Fruit fly (Drosophila melanogaster) whole organism, adult: ENCODE results near the gene SNF4Agamma.

Source experiments
- CG12768 ChIP-seq: fragments of 200-800 bp; sonication (Bioruptor generic); optimal IDR thresholded peaks from 2 replicates; lab custom pipeline; 2017; ENCODE audit warnings: missing biosample characterization, missing genetic modification characterization, mild to moderate bottlenecking, moderate library complexity, missing genetic modification reagents
- CG14711 ChIP-seq: fragments of 200-800 bp; sonication (Bioruptor generic); optimal IDR thresholded peaks from 2 replicates; lab custom pipeline; 2018; ENCODE audit warnings: missing biosample characterization, mild to moderate bottlenecking, missing genetic modification characterization, moderate library complexity
- CG1620 ChIP-seq: fragments of 200-800 bp; sonication (Bioruptor generic); optimal IDR thresholded peaks from 2 replicates; lab custom pipeline; 2016; ENCODE audit warnings: missing biosample characterization, missing genetic modification characterization
- CG7045 ChIP-seq: fragments of 200-800 bp; sonication (Bioruptor generic); optimal IDR thresholded peaks from 2 replicates; lab custom pipeline; 2017; ENCODE audit warnings: missing biosample characterization, mild to moderate bottlenecking, missing genetic modification characterization
- CG7101 ChIP-seq: fragments of 200-800 bp; sonication (Bioruptor generic); optimal IDR thresholded peaks from 2 replicates; lab custom pipeline; 2018; ENCODE audit warnings: missing biosample characterization, mild to moderate bottlenecking, missing genetic modification characterization, moderate library complexity
- Clk ChIP-seq: fragments of 200-800 bp; sonication (Bioruptor generic); optimal IDR thresholded peaks from 2 replicates; lab custom pipeline; 2017; ENCODE audit warnings: missing biosample characterization, missing genetic modification characterization
- Hr96 ChIP-seq: fragments of 200-800 bp; sonication (Bioruptor generic); optimal IDR thresholded peaks from 2 replicates; lab custom pipeline; 2016; ENCODE audit warnings: missing biosample characterization, missing genetic modification characterization
- Mnt ChIP-seq: fragments of 200-800 bp; sonication (Bioruptor generic); optimal IDR thresholded peaks from 2 replicates; lab custom pipeline; 2016; ENCODE audit warnings: missing biosample characterization, mild to moderate bottlenecking, missing genetic modification characterization
- cic ChIP-seq: fragments of 200-800 bp; sonication (Bioruptor generic); optimal IDR thresholded peaks from 2 replicates; lab custom pipeline; 2017; ENCODE audit warnings: missing biosample characterization, mild to moderate bottlenecking, missing genetic modification characterization, moderate library complexity
- cnc ChIP-seq, 2 experiments: fragments of >200 bp; optimal IDR thresholded peaks; 2 replicates each; lab custom pipeline; 2017
- kay ChIP-seq: fragments of 200-800 bp; sonication (Bioruptor generic); peaks from one replicate; lab custom pipeline; 2016; ENCODE audit warnings: missing biosample characterization, missing genetic modification characterization, borderline replicate concordance
- ovo ChIP-seq: fragments of 200-800 bp; sonication (Bioruptor generic); optimal IDR thresholded peaks from 2 replicates; lab custom pipeline; 2016; ENCODE audit warnings: missing biosample characterization, missing genetic modification characterization

DNA sequence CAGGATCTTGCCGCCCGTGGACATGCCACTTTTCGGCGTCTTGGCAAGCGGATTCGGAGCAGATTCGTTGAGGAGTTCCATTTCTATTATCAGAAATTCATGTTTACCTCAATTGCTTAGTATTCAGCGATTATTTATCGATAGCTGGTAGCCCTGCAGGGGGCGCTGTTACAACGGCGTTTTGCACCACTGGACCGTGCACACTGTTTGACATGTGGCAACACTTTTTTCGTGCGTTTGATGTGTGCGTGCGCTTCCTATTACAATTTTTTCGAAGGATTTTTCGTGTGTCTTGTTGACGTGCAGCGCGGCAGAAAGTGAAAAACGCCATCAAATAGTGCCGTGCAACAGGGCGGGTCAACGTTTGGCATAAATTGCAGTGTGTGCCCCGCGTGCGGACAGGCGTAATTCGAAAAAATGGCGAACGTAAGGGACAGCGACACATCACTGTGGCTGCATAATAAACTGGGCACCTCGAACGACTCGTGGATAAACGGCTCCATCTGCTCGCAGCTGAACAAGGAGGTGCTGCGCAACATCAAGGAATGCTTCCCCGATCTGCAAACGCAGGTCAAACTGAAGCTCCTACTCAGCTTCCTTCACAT lies 83.0 kb downstream of the SNF4Agamma start, which contains the start of the genes CG3337 and Nelf-A:
- TF ChIP-seq CG14711 (tag; lab: Kevin White, UChicago) (peak; percentile 64), kay (GFP tag; lab: Kevin White, UChicago) (no peak), ovo (GFP tag; lab: Kevin White, UChicago) (peak; percentile 75), CG1620 (GFP tag; lab: Kevin White, UChicago) (peak; percentile 90), Clk (peak; percentile 59), CG7045 (GFP tag; lab: Kevin White, UChicago) (peak; percentile 18), cnc (optimal IDR thresholded peaks at IDR 0.05; lab: Kevin White, UChicago) (no peak), CG7101 (tag; lab: Kevin White, UChicago) (peak; percentile 50), Hr96 (GFP tag; lab: Kevin White, UChicago) (no peak), Mnt (GFP tag; lab: Kevin White, UChicago) (peak; percentile 89), cic (GFP tag; lab: Kevin White, UChicago) (peak; percentile 68), CG12768 (GFP tag; lab: Kevin White, UChicago) (peak; percentile 40)
